Worm (Caenorhabditis elegans) whole organism, midembryonic: ENCODE measurements around the gene F13B12.6.

Experiments
- T22C8.4 ChIP-seq: fragments of 200-800 bp; sonication (Bioruptor generic); IDR thresholded peaks from 2 replicates; pipeline ENCODE4 v1.3.6; 2022; ENCODE audit warnings: missing genetic modification characterization, missing compliant biosample characterization
- flt-1 ChIP-seq: fragments of 200-800 bp; sonication (Bioruptor generic); IDR thresholded peaks from 2 replicates; pipeline ENCODE4 v1.3.6; 2022; ENCODE audit warnings: missing genetic modification characterization, missing compliant biosample characterization
- ref-1 ChIP-seq: fragments of 200-800 bp; sonication (Bioruptor generic); conservative IDR thresholded peaks from 2 replicates; pipeline ENCODE4 v1.3.6; 2022; ENCODE audit warnings: missing genetic modification reagents, missing genetic modification characterization, missing compliant biosample characterization
- tab-1 ChIP-seq: fragments of 200-800 bp; sonication (Bioruptor generic); IDR thresholded peaks from 2 replicates; pipeline ENCODE4 v1.3.6; 2022; ENCODE audit warnings: missing genetic modification characterization, missing compliant biosample characterization
- ztf-23 ChIP-seq: fragments of 200-800 bp; sonication (Bioruptor generic); IDR thresholded peaks from 2 replicates; pipeline ENCODE4 v1.3.6; 2022; ENCODE audit warnings: missing genetic modification reagents, missing genetic modification characterization, missing compliant biosample characterization
- ztf-29 ChIP-seq: fragments of 200-800 bp; sonication (Bioruptor generic); IDR thresholded peaks from 2 replicates; pipeline ENCODE4 v1.3.6; 2022; ENCODE audit warnings: missing genetic modification reagents, missing genetic modification characterization, missing compliant biosample characterization

ce11 chrIV:10429129-10429528 lies 11.4 kb upstream of the F13B12.6 start, which contains the start of gene F13B12.2:
- TF ChIP-seq ztf-23 (GFP tag; lab: Robert Waterston, UW) (no peak), tab-1 (GFP tag; lab: Robert Waterston, UW) (no peak), ref-1 (no peak), flt-1 (GFP tag; lab: Robert Waterston, UW) (no peak), ztf-29 (no peak), T22C8.4 (GFP tag; lab: Robert Waterston, UW) (no peak)
